Worm (Caenorhabditis elegans) whole organism, L1 larva: ENCODE measurements around the gene tni-1.

Experiments used
- C04F5.9 ChIP-seq: sonication (generic microtip); optimal IDR thresholded peaks from 2 replicates; lab custom pipeline; 2016; ENCODE audit warnings: missing genetic modification characterization, missing compliant biosample characterization
- C16A3.4 ChIP-seq: fragments of 150-350 bp; optimal IDR thresholded peaks from 2 replicates; lab custom pipeline; 2014; ENCODE audit warnings: missing biosample characterization, missing genetic modification characterization
- C34B4.2 ChIP-seq: sonication (generic microtip); optimal IDR thresholded peaks from 2 replicates; lab custom pipeline; 2017; ENCODE audit warnings: mild to moderate bottlenecking, missing genetic modification characterization, missing compliant biosample characterization
- aly-2 ChIP-seq: fragments of 150-350 bp; optimal IDR thresholded peaks from 2 replicates; lab custom pipeline; 2014; ENCODE audit warnings: missing biosample characterization, missing genetic modification characterization
- ceh-88 ChIP-seq: fragments of 200-800 bp; sonication (Bioruptor generic); IDR thresholded peaks from 2 replicates; pipeline ENCODE4 v1.3.6; 2022; ENCODE audit warnings: missing genetic modification characterization, missing compliant biosample characterization
- ces-1 ChIP-seq: fragments of 150-350 bp; optimal IDR thresholded peaks from 2 replicates; lab custom pipeline; 2014; ENCODE audit warnings: missing biosample characterization, missing genetic modification reagents, missing genetic modification characterization
- dpl-1 ChIP-seq, 3 experiments: fragments of 150-350 bp in 2 of 3; sonication (generic microtip) in 1 of 3; optimal IDR thresholded peaks; 2 replicates each; lab custom pipeline; 2014 to 2017; ENCODE audit warnings: missing biosample characterization in 3 of 3, missing genetic modification characterization in 3 of 3, missing genetic modification reagents in 3 of 3
- dsc-1 ChIP-seq: sonication (generic microtip); optimal IDR thresholded peaks from 2 replicates; lab custom pipeline; 2016; ENCODE audit warnings: mild to moderate bottlenecking, missing genetic modification characterization, missing compliant biosample characterization
- efl-1 ChIP-seq, 4 experiments: fragments of 150-350 bp; optimal IDR thresholded peaks in 3 of 4; peaks in 1 of 4; 1 replicate in 1 of 4; 2 replicates in 3 of 4; lab custom pipeline; 2014; ENCODE audit warnings: missing biosample characterization in 2 of 4, missing genetic modification characterization in 2 of 4, missing genetic modification reagents in 2 of 4
- efl-3 ChIP-seq: fragments of 200-800 bp; sonication (Bioruptor generic); optimal IDR thresholded peaks from 2 replicates; lab custom pipeline; 2018; ENCODE audit warnings: mild to moderate bottlenecking, missing genetic modification characterization, missing compliant biosample characterization
- elt-2 ChIP-seq: sonication (generic microtip); optimal IDR thresholded peaks from 2 replicates; lab custom pipeline; 2016; ENCODE audit warnings: missing genetic modification characterization, mild to moderate bottlenecking, inconsistent platforms, missing compliant biosample characterization, missing genetic modification reagents
- elt-3 ChIP-seq, 6 experiments: fragments of 150-350 bp in 1 of 6; sonication (generic microtip); optimal IDR thresholded peaks; 2 replicates each; lab custom pipeline; 2017 to 2018; ENCODE audit warnings: missing biosample characterization in 6 of 6, missing genetic modification characterization in 6 of 6, inconsistent platforms in 1 of 6
- fkh-4 ChIP-seq: sonication (generic microtip); optimal IDR thresholded peaks from 2 replicates; lab custom pipeline; 2016; ENCODE audit warnings: missing compliant biosample characterization, missing genetic modification characterization, borderline replicate concordance
- fkh-8 ChIP-seq: sonication (generic microtip); optimal IDR thresholded peaks from 2 replicates; lab custom pipeline; 2016; ENCODE audit warnings: mild to moderate bottlenecking, missing genetic modification characterization, missing compliant biosample characterization
- hlh-17 ChIP-seq: fragments of 200-800 bp; sonication (Bioruptor generic); optimal IDR thresholded peaks from 2 replicates; lab custom pipeline; 2018; ENCODE audit warnings: missing genetic modification characterization, mild to moderate bottlenecking, missing compliant biosample characterization, moderate library complexity, borderline replicate concordance
- hpl-2 ChIP-seq: fragments of 150-350 bp; optimal IDR thresholded peaks from 2 replicates; lab custom pipeline; 2014; ENCODE audit warnings: missing biosample characterization, missing genetic modification reagents, missing genetic modification characterization
- irx-1 ChIP-seq: sonication (generic microtip); optimal IDR thresholded peaks from 2 replicates; lab custom pipeline; 2016; ENCODE audit warnings: missing genetic modification characterization, missing compliant biosample characterization
- isw-1 ChIP-seq: fragments of 200-800 bp; sonication (Bioruptor generic); IDR thresholded peaks from 2 replicates; pipeline ENCODE4 v1.3.6; 2022; ENCODE audit warnings: missing genetic modification characterization, missing compliant biosample characterization
- lin-14 ChIP-seq: fragments of 200-800 bp; sonication (Bioruptor generic); optimal IDR thresholded peaks from 2 replicates; lab custom pipeline; 2018; ENCODE audit warnings: mild to moderate bottlenecking, missing genetic modification characterization, moderate library complexity, missing compliant biosample characterization
- mef-2 ChIP-seq: fragments of 150-350 bp; optimal IDR thresholded peaks from 2 replicates; lab custom pipeline; 2014; ENCODE audit warnings: missing biosample characterization, missing genetic modification characterization
- nhr-11 ChIP-seq: fragments of 150-350 bp; optimal IDR thresholded peaks from 2 replicates; lab custom pipeline; 2014; ENCODE audit warnings: missing biosample characterization, missing genetic modification characterization
- nhr-12 ChIP-seq: sonication (generic microtip); optimal IDR thresholded peaks from 2 replicates; lab custom pipeline; 2017; ENCODE audit warnings: missing biosample characterization, missing genetic modification characterization
- nhr-20 ChIP-seq: sonication (generic microtip); optimal IDR thresholded peaks from 2 replicates; lab custom pipeline; 2016; ENCODE audit warnings: mild to moderate bottlenecking, missing genetic modification characterization, missing compliant biosample characterization
- nhr-47 ChIP-seq: sonication (generic microtip); optimal IDR thresholded peaks from 2 replicates; lab custom pipeline; 2016; ENCODE audit warnings: mild to moderate bottlenecking, missing genetic modification characterization, moderate library complexity, missing compliant biosample characterization
- nhr-84 ChIP-seq: sonication (generic microtip); optimal IDR thresholded peaks from 2 replicates; lab custom pipeline; 2017; ENCODE audit warnings: missing biosample characterization, missing genetic modification characterization
- nhr-90 ChIP-seq: sonication (generic microtip); optimal IDR thresholded peaks from 2 replicates; lab custom pipeline; 2016; ENCODE audit warnings: mild to moderate bottlenecking, missing genetic modification characterization, missing compliant biosample characterization; ENCODE audit not compliant: poor library complexity
- pag-3 ChIP-seq: sonication (generic microtip); optimal IDR thresholded peaks from 2 replicates; lab custom pipeline; 2017; ENCODE audit warnings: missing genetic modification characterization, mild to moderate bottlenecking, missing compliant biosample characterization, antibody characterized with exemption, borderline replicate concordance; ENCODE audit not compliant: insufficient read depth
- snu-23 ChIP-seq: sonication (generic microtip); optimal IDR thresholded peaks from 2 replicates; lab custom pipeline; 2016; ENCODE audit warnings: missing genetic modification characterization, missing compliant biosample characterization
- sptf-1 ChIP-seq: fragments of 150-350 bp; optimal IDR thresholded peaks from 2 replicates; lab custom pipeline; 2014; ENCODE audit warnings: missing biosample characterization, missing genetic modification characterization
- sup-37 ChIP-seq: fragments of 200-800 bp; sonication (Bioruptor generic); optimal IDR thresholded peaks from 2 replicates; lab custom pipeline; 2018; ENCODE audit warnings: mild to moderate bottlenecking, missing genetic modification characterization, missing compliant biosample characterization
- swsn-7 ChIP-seq: sonication (generic microtip); optimal IDR thresholded peaks from 2 replicates; lab custom pipeline; 2016; ENCODE audit warnings: missing genetic modification characterization, missing compliant biosample characterization
- tbx-2 ChIP-seq: sonication (generic microtip); optimal IDR thresholded peaks from 2 replicates; lab custom pipeline; 2016; ENCODE audit warnings: missing genetic modification characterization, missing compliant biosample characterization
- unc-62 ChIP-seq: fragments of 150-350 bp; optimal IDR thresholded peaks from 2 replicates; lab custom pipeline; 2014; ENCODE audit warnings: missing biosample characterization, missing genetic modification reagents, missing genetic modification characterization
- unc-86 ChIP-seq: sonication (generic microtip); optimal IDR thresholded peaks from 2 replicates; lab custom pipeline; 2016; ENCODE audit warnings: missing genetic modification characterization, missing compliant biosample characterization
- unc-98 ChIP-seq: fragments of 200-800 bp; sonication (Bioruptor generic); IDR thresholded peaks from 2 replicates; pipeline ENCODE4 v1.3.6; 2022; ENCODE audit warnings: missing genetic modification characterization, missing compliant biosample characterization
- zag-1 ChIP-seq: fragments of 150-350 bp; optimal IDR thresholded peaks from 2 replicates; lab custom pipeline; 2014; ENCODE audit warnings: missing biosample characterization, missing genetic modification characterization
- zip-4 ChIP-seq: fragments of 200-800 bp; sonication (Bioruptor generic); optimal IDR thresholded peaks from 2 replicates; lab custom pipeline; 2018; ENCODE audit warnings: mild to moderate bottlenecking, missing genetic modification characterization, moderate library complexity, missing compliant biosample characterization
- ztf-4 ChIP-seq: fragments of 150-350 bp; optimal IDR thresholded peaks from 2 replicates; lab custom pipeline; 2014; ENCODE audit warnings: missing biosample characterization, missing genetic modification characterization

tni-1 gene

DNA sequence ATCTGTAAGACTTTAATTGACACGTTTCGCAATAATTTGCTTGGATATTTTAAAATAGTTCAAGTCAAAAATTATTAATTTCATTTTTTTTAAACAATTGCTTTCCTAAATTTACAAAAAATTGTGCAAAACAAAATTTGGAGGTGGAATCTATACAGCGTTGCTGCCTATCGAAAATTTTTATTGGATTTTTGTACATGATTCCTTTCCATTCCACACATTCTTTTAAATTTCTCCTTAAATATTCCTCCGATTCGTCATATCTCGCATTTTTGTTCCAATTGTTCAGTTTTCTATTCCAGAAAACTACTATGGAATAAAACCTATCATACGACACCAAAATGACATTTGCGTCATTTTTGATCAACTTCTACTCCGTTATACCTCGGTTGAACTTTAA, 8.9 kb downstream of the tni-1 start, which contains the start of gene ttyh-1:
Gene ttyh-1 (plus strand): TSS at position 301 of the 400 bp plus-strand sequence.
- TF ChIP-seq unc-62 (GFP tag; lab: Kevin White, UChicago): no peak
- TF ChIP-seq zag-1 (tag; lab: Kevin White, UChicago): no peak
- TF ChIP-seq zip-4 (GFP tag; lab: Kevin White, UChicago): no peak
- no peak for TF ChIP-seq nhr-20 (tag; lab: Kevin White, UChicago)
- TF ChIP-seq ceh-88 (GFP tag; lab: Robert Waterston, UW): no peak
- TF ChIP-seq nhr-90 (tag; lab: Kevin White, UChicago): no peak
- no peak for TF ChIP-seq unc-98 (GFP tag; lab: Robert Waterston, UW)
- no peak for TF ChIP-seq efl-3 (GFP tag; lab: Kevin White, UChicago)
- TF ChIP-seq hpl-2: no peak
- TF ChIP-seq irx-1 (tag; lab: Kevin White, UChicago): no peak
- no peak for TF ChIP-seq mef-2 (tag; lab: Kevin White, UChicago)
- TF ChIP-seq aly-2 (tag; lab: Kevin White, UChicago): no peak
- TF ChIP-seq nhr-84: no peak
- no peak for TF ChIP-seq elt-2
- TF ChIP-seq isw-1 (GFP tag; lab: Robert Waterston, UW): no peak
- TF ChIP-seq hlh-17 (GFP tag; lab: Kevin White, UChicago): no peak
- TF ChIP-seq dpl-1 (GFP tag; optimal IDR thresholded peaks at IDR 0.05; lab: Kevin White, UChicago): no peak
- no peak for TF ChIP-seq fkh-4 (tag; lab: Kevin White, UChicago)
- TF ChIP-seq swsn-7 (tag; lab: Kevin White, UChicago): no peak
- TF ChIP-seq nhr-11 (tag; lab: Kevin White, UChicago): no peak
- TF ChIP-seq, all 84 proteins: peak for 0

- TF ChIP-seq unc-86 (tag; lab: Kevin White, UChicago): no peak
- no peak for TF ChIP-seq sup-37 (GFP tag; lab: Kevin White, UChicago)
- no peak for TF ChIP-seq C04F5.9 (tag; lab: Kevin White, UChicago)
- TF ChIP-seq zag-1 (tag; lab: Kevin White, UChicago): no peak
- TF ChIP-seq ceh-88 (GFP tag; lab: Robert Waterston, UW): no peak
- TF ChIP-seq hlh-17 (GFP tag; lab: Kevin White, UChicago): no peak
- no peak for TF ChIP-seq swsn-7 (tag; lab: Kevin White, UChicago)
- TF ChIP-seq dpl-1 (GFP tag; optimal IDR thresholded peaks at IDR 0.05; lab: Kevin White, UChicago): no peak
- TF ChIP-seq nhr-12 (tag; lab: Kevin White, UChicago): no peak
- TF ChIP-seq dsc-1: peak; percentile 52
- TF ChIP-seq ztf-4: no peak
- TF ChIP-seq pag-3: no peak
- no peak for TF ChIP-seq unc-98 (GFP tag; lab: Robert Waterston, UW)
- TF ChIP-seq ces-1 (GFP tag; lab: Kevin White, UChicago): no peak
- TF ChIP-seq C34B4.2: no peak
- no peak for TF ChIP-seq isw-1 (GFP tag; lab: Robert Waterston, UW)
- peak; percentile 4 for TF ChIP-seq fkh-8
- peak; percentile 42 for TF ChIP-seq lin-14 (GFP tag; lab: Kevin White, UChicago)
- no peak for TF ChIP-seq snu-23 (GFP tag; lab: Kevin White, UChicago)
- no peak for TF ChIP-seq aly-2 (tag; lab: Kevin White, UChicago)
- no peak for TF ChIP-seq tbx-2
These were observed 9.6 kb downstream of the tni-1 start for ce11 chrX:11367640-11368039.

DNA sequence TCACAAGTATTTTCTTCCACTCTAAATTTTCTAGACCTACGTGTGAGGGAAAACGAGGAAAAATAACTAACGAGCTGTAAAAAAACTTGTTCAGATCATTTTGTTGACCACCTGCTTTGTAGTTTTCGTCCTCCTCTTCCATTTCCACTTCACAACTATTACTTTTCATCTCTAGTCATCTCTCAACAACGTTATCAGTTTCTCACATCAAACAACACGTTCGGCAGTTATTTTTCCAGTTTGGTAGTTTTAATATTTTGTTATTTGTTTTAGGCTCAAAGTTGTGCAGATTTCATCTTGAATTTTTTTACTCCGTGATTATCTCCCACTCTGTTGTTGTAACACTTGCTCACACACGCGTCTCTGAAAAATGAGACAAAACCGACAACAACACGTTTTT, 10.2 kb downstream of the tni-1 start:
- TF ChIP-seq efl-1 (optimal IDR thresholded peaks at IDR 0.05; lab: Kevin White, UChicago) (no peak), efl-1 (GFP tag; optimal IDR thresholded peaks at IDR 0.05 in 1 of 2; lab: Kevin White, UChicago) (peak in 1 of 2 experiments; percentile 58), nhr-47 (tag; lab: Kevin White, UChicago) (no peak), zag-1 (tag; lab: Kevin White, UChicago) (no peak), elt-3 (tag; optimal IDR thresholded peaks at IDR 0.05; lab: Kevin White, UChicago) (no peak), sptf-1 (tag; lab: Kevin White, UChicago) (no peak), C16A3.4 (no peak), pag-3 (no peak)
